Fruit fly (Drosophila melanogaster) whole organism, embryonic: ENCODE measurements around the gene Ppcs.

Experiments
- Atf3 ChIP-seq: fragments of 200-800 bp; sonication (Bioruptor generic); optimal IDR thresholded peaks from 3 replicates; lab custom pipeline; 2016; ENCODE audit warnings: missing biosample characterization, missing genetic modification characterization
- Bgb ChIP-seq: fragments of 200-800 bp; sonication (Bioruptor generic); IDR thresholded peaks from 2 replicates; pipeline ENCODE4 v1.3.6; 2022; ENCODE audit warnings: missing biosample characterization, missing genetic modification characterization; ENCODE audit not compliant: partially characterized antibody
- CG10147 ChIP-seq: fragments of 200-800 bp; sonication (Bioruptor generic); optimal IDR thresholded peaks from 2 replicates; lab custom pipeline; 2019; ENCODE audit warnings: missing biosample characterization, mild to moderate bottlenecking, missing genetic modification characterization, moderate library complexity
- CG10462 ChIP-seq: fragments of 200-800 bp; sonication (Bioruptor generic); optimal IDR thresholded peaks from 2 replicates; lab custom pipeline; 2016; ENCODE audit warnings: missing biosample characterization, missing genetic modification characterization
- CG12071 ChIP-seq: fragments of 200-800 bp; sonication (Bioruptor generic); optimal IDR thresholded peaks from 3 replicates; lab custom pipeline; 2018; ENCODE audit warnings: missing biosample characterization, mild to moderate bottlenecking, missing genetic modification characterization
- CG12104 ChIP-seq: fragments of 200-800 bp; sonication (Bioruptor generic); optimal IDR thresholded peaks from 3 replicates; lab custom pipeline; 2016; ENCODE audit warnings: missing biosample characterization, missing genetic modification characterization
- CG12155 ChIP-seq: fragments of 200-800 bp; sonication (Bioruptor generic); optimal IDR thresholded peaks from 3 replicates; lab custom pipeline; 2016; ENCODE audit warnings: missing biosample characterization, missing genetic modification characterization
- CG12391 ChIP-seq: fragments of 200-800 bp; sonication (Bioruptor generic); optimal IDR thresholded peaks from 3 replicates; lab custom pipeline; 2018; ENCODE audit warnings: missing biosample characterization, mild to moderate bottlenecking, missing genetic modification characterization, moderate library complexity
- CG1602 ChIP-seq: fragments of 200-800 bp; sonication (Bioruptor generic); optimal IDR thresholded peaks from 3 replicates; lab custom pipeline; 2016; ENCODE audit warnings: missing biosample characterization, missing genetic modification characterization
- CG16813 ChIP-seq: fragments of 200-800 bp; sonication (Bioruptor generic); IDR thresholded peaks from 3 replicates; pipeline ENCODE4 v1.3.6; 2022; ENCODE audit warnings: missing biosample characterization, missing genetic modification characterization; ENCODE audit not compliant: partially characterized antibody
- CG16815 ChIP-seq: fragments of 200-800 bp; sonication (Bioruptor generic); optimal IDR thresholded peaks from 3 replicates; lab custom pipeline; 2017; ENCODE audit warnings: missing biosample characterization, mild to moderate bottlenecking, missing genetic modification characterization
- CG18764 ChIP-seq: fragments of 200-800 bp; sonication (Bioruptor generic); optimal IDR thresholded peaks from 3 replicates; lab custom pipeline; 2016; ENCODE audit warnings: missing biosample characterization, missing genetic modification characterization
- CG2678 ChIP-seq: fragments of 200-800 bp; sonication (Bioruptor generic); optimal IDR thresholded peaks from 3 replicates; lab custom pipeline; 2019; ENCODE audit warnings: missing biosample characterization, mild to moderate bottlenecking, missing genetic modification characterization, moderate library complexity
- CG30020 ChIP-seq: fragments of 200-800 bp; optimal IDR thresholded peaks from 2 replicates; lab custom pipeline; 2019; ENCODE audit warnings: missing biosample characterization, mild to moderate bottlenecking, missing genetic modification characterization, moderate library complexity
- CG30431 ChIP-seq: fragments of 200-800 bp; sonication (Bioruptor generic); optimal IDR thresholded peaks from 2 replicates; lab custom pipeline; 2017; ENCODE audit warnings: missing biosample characterization, missing genetic modification characterization
- CG4282 ChIP-seq: fragments of 200-800 bp; sonication (Bioruptor generic); optimal IDR thresholded peaks from 2 replicates; lab custom pipeline; 2016; ENCODE audit warnings: missing biosample characterization, missing genetic modification characterization
- CG4854 ChIP-seq: fragments of 200-800 bp; sonication (Bioruptor generic); optimal IDR thresholded peaks from 2 replicates; lab custom pipeline; 2016; ENCODE audit warnings: missing biosample characterization, missing genetic modification characterization, inconsistent platforms
- CG6689 ChIP-seq: fragments of 200-800 bp; sonication (Bioruptor generic); IDR thresholded peaks from 2 replicates; pipeline ENCODE4 v1.3.6; 2022; ENCODE audit warnings: missing biosample characterization, missing genetic modification characterization
- CG8924 ChIP-seq: fragments of 200-800 bp; optimal IDR thresholded peaks from 3 replicates; lab custom pipeline; 2019; ENCODE audit warnings: missing biosample characterization, mild to moderate bottlenecking, missing genetic modification characterization, moderate library complexity
- CG9727 ChIP-seq: fragments of 200-800 bp; sonication (Bioruptor generic); optimal IDR thresholded peaks from 3 replicates; lab custom pipeline; 2017; ENCODE audit warnings: missing biosample characterization, mild to moderate bottlenecking, missing genetic modification characterization
- Dad ChIP-seq: fragments of 200-800 bp; sonication (Bioruptor generic); optimal IDR thresholded peaks from 3 replicates; lab custom pipeline; 2016; ENCODE audit warnings: missing biosample characterization, missing genetic modification characterization
- Fer3 ChIP-seq: fragments of 200-800 bp; sonication (Bioruptor generic); optimal IDR thresholded peaks from 2 replicates; lab custom pipeline; 2018; ENCODE audit warnings: missing biosample characterization, mild to moderate bottlenecking, missing genetic modification characterization, moderate library complexity
- H2.0 ChIP-seq: fragments of 200-800 bp; sonication (Bioruptor generic); IDR thresholded peaks from 2 replicates; pipeline ENCODE4 v1.3.6; 2022; ENCODE audit warnings: missing biosample characterization, missing genetic modification characterization
- HLH3B ChIP-seq: fragments of 200-800 bp; sonication (Bioruptor generic); IDR thresholded peaks from 2 replicates; pipeline ENCODE4 v1.3.6; 2022; ENCODE audit warnings: missing biosample characterization, missing genetic modification characterization
- Hmx ChIP-seq: fragments of 200-800 bp; sonication (Bioruptor generic); optimal IDR thresholded peaks from 2 replicates; lab custom pipeline; 2016; ENCODE audit warnings: missing biosample characterization, missing genetic modification characterization
- Hr51 ChIP-seq, 2 experiments: fragments of 200-800 bp; sonication (Bioruptor generic); optimal IDR thresholded peaks; 2 replicates in 1 of 2; 3 replicates in 1 of 2; lab custom pipeline; 2016 to 2018; ENCODE audit warnings: missing biosample characterization in 2 of 2, missing genetic modification characterization in 2 of 2, mild to moderate bottlenecking in 1 of 2, moderate library complexity in 1 of 2
- MBD-R2 ChIP-seq: fragments of 200-800 bp; sonication (Bioruptor generic); IDR thresholded peaks from 2 replicates; pipeline ENCODE4 v1.3.6; 2022; ENCODE audit warnings: missing biosample characterization, missing genetic modification characterization
- Rx ChIP-seq: fragments of 200-800 bp; sonication (Bioruptor generic); IDR thresholded peaks from 2 replicates; pipeline ENCODE4 v1.3.6; 2022; ENCODE audit warnings: missing biosample characterization, missing genetic modification characterization
- Stat92E ChIP-seq, 3 experiments: fragments of >200 bp in 2 of 3; fragments of 200-800 bp in 1 of 3; sonication (Bioruptor generic) in 1 of 3; optimal IDR thresholded peaks; 2 replicates each; lab custom pipeline; 2017 to 2019; ENCODE audit warnings: missing biosample characterization in 3 of 3, missing genetic modification characterization in 3 of 3, mild to moderate bottlenecking in 1 of 3, moderate library complexity in 1 of 3
- ase ChIP-seq: fragments of 200-800 bp; sonication (Bioruptor generic); IDR thresholded peaks from 3 replicates; pipeline ENCODE4 v1.3.6; 2022; ENCODE audit warnings: missing biosample characterization, missing genetic modification characterization
- ato ChIP-seq: fragments of 200-800 bp; sonication (Bioruptor generic); IDR thresholded peaks from 2 replicates; pipeline ENCODE4 v1.3.6; 2022; ENCODE audit warnings: missing biosample characterization, missing genetic modification characterization; ENCODE audit not compliant: partially characterized antibody
- az2 ChIP-seq: fragments of 200-800 bp; sonication (Bioruptor generic); optimal IDR thresholded peaks from 3 replicates; lab custom pipeline; 2016; ENCODE audit warnings: missing biosample characterization, missing genetic modification characterization
- bsh ChIP-seq, 2 experiments: fragments of 200-800 bp; sonication (Bioruptor generic); optimal IDR thresholded peaks; 2 replicates each; lab custom pipeline; 2017 to 2018; ENCODE audit warnings: mild to moderate bottlenecking in 2 of 2, missing biosample characterization in 2 of 2, missing genetic modification characterization in 2 of 2, moderate library complexity in 1 of 2
- gce ChIP-seq: fragments of 200-800 bp; sonication (Bioruptor generic); IDR thresholded peaks from 3 replicates; pipeline ENCODE4 v1.3.6; 2022; ENCODE audit warnings: missing biosample characterization, missing genetic modification characterization
- gcm2 ChIP-seq: fragments of 200-800 bp; sonication (Bioruptor generic); optimal IDR thresholded peaks from 2 replicates; lab custom pipeline; 2016; ENCODE audit warnings: missing biosample characterization, missing genetic modification characterization
- grn ChIP-seq: fragments of 200-800 bp; sonication (Bioruptor generic); optimal IDR thresholded peaks from 3 replicates; lab custom pipeline; 2017; ENCODE audit warnings: missing biosample characterization, missing genetic modification characterization
- gro ChIP-seq: fragments of 200-800 bp; sonication (Bioruptor generic); optimal IDR thresholded peaks from 2 replicates; lab custom pipeline; 2016; ENCODE audit warnings: missing biosample characterization, missing genetic modification characterization
- gsb-n ChIP-seq: fragments of 200-800 bp; sonication (Bioruptor generic); optimal IDR thresholded peaks from 3 replicates; lab custom pipeline; 2018; ENCODE audit warnings: missing biosample characterization, mild to moderate bottlenecking, missing genetic modification characterization
- inv ChIP-seq: fragments of 200-800 bp; sonication (Bioruptor generic); IDR thresholded peaks from 2 replicates; pipeline ENCODE4 v1.3.6; 2022; ENCODE audit warnings: missing biosample characterization, missing genetic modification characterization; ENCODE audit not compliant: partially characterized antibody
- jing ChIP-seq: fragments of 200-800 bp; sonication (Bioruptor generic); optimal IDR thresholded peaks from 2 replicates; lab custom pipeline; 2018; ENCODE audit warnings: missing biosample characterization, mild to moderate bottlenecking, missing genetic modification characterization
- kay ChIP-seq: fragments of 200-800 bp; sonication (Bioruptor generic); optimal IDR thresholded peaks from 2 replicates; lab custom pipeline; 2016; ENCODE audit warnings: missing biosample characterization, missing genetic modification characterization
- kni ChIP-seq: fragments of 200-800 bp; sonication (Bioruptor generic); optimal IDR thresholded peaks from 3 replicates; lab custom pipeline; 2017; ENCODE audit warnings: mild to moderate bottlenecking, missing biosample characterization, missing genetic modification reagents, missing genetic modification characterization
- lbe ChIP-seq: fragments of 200-800 bp; sonication (Bioruptor generic); optimal IDR thresholded peaks from 2 replicates; lab custom pipeline; 2016; ENCODE audit warnings: missing biosample characterization, mild to moderate bottlenecking, missing genetic modification characterization
- lola ChIP-seq, 3 experiments: fragments of >200 bp in 2 of 3; fragments of 200-800 bp in 1 of 3; sonication (Bioruptor generic) in 1 of 3; optimal IDR thresholded peaks; 2 replicates each; lab custom pipeline; 2017 to 2019; ENCODE audit warnings: missing biosample characterization in 3 of 3, missing genetic modification characterization in 3 of 3, mild to moderate bottlenecking in 1 of 3, moderate library complexity in 1 of 3
- otp ChIP-seq: fragments of 200-800 bp; sonication (Bioruptor generic); IDR thresholded peaks from 3 replicates; pipeline ENCODE4, ENCODE4 v1.3.6; 2022; ENCODE audit warnings: missing biosample characterization, missing genetic modification characterization
- p53 ChIP-seq: fragments of 200-800 bp; sonication (Bioruptor generic); optimal IDR thresholded peaks from 2 replicates; lab custom pipeline; 2016; ENCODE audit warnings: missing biosample characterization, missing genetic modification characterization
- repo ChIP-seq: fragments of 200-800 bp; sonication (Bioruptor generic); optimal IDR thresholded peaks from 2 replicates; lab custom pipeline; 2016; ENCODE audit warnings: missing biosample characterization, missing genetic modification characterization
- tna ChIP-seq: fragments of 200-800 bp; sonication (Bioruptor generic); IDR thresholded peaks from 2 replicates; pipeline ENCODE4 v1.3.6; 2022; ENCODE audit warnings: missing biosample characterization, missing genetic modification characterization; ENCODE audit not compliant: partially characterized antibody

The Ppcs gene

DNA sequence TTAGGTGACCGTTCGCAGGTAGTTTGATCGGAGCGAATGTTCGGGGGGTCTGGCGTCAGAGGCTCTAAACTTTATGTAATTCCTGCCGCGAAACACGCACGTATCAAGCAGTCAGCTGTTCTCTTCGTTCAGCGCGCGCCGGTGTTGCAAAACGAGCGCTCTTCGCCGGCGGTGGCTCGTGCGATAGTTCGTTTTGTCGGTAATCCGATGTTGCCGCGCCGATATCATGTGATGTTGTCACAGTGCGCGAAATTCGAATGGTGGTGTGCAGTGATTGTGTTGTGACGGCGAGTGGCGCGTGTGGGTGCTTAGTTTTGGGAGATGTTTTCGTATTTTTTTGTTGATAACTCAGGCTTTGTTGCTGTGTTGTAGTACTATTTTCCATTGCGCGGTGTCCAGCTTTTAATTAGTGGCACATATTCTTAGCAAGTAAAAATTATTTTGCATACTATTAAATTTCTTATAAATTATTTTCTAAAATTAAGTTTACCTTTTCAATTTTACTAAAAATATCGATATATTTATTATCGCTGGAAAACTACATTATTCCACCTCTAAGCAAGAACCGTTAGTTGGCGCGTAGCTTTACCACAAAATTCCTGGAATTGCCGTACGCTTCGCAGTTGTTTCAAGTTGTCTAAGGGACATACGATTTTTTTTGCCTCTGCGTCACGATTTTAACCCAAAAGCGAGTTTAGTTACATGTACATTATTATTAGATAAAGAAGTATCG lies 9.1 kb upstream of the Ppcs start, which contains the start of gene nanos (continued):
- TF ChIP-seq Dad (GFP tag; lab: Kevin White, UChicago) = peak; percentile 80
- peak; percentile 100 for TF ChIP-seq Bgb (GFP tag; lab: Robert Waterston, UW)
- peak; percentile 52 for TF ChIP-seq CG12155 (GFP tag; lab: Kevin White, UChicago)
- peak; percentile 54 for TF ChIP-seq CG1602 (GFP tag; lab: Kevin White, UChicago)
- TF ChIP-seq Stat92E (GFP tag; optimal IDR thresholded peaks at IDR 0.05; lab: Kevin White, UChicago) = no peak
- peak; percentile 21 for TF ChIP-seq CG8924 (tag; lab: Kevin White, UChicago)
- peak; percentile 98 for TF ChIP-seq ato
- TF ChIP-seq gce (GFP tag; lab: Robert Waterston, UW) = no peak
- TF ChIP-seq CG6689 = 0 out of 2 replicates have a peak, but pooled peaks have one; percentile 23
- no peak for TF ChIP-seq kni
- peak; percentile 19 for TF ChIP-seq CG10462 (GFP tag; lab: Kevin White, UChicago)
- TF ChIP-seq lbe = peak; percentile 13
- peak; percentile 59; the same call in 1 of the 2 replicates for TF ChIP-seq H2.0 (GFP tag; lab: Robert Waterston, UW)
- TF ChIP-seq gcm2 (GFP tag; lab: Kevin White, UChicago) = no peak
- TF ChIP-seq inv (GFP tag; lab: Robert Waterston, UW) = peak; percentile 99
- TF ChIP-seq CG16815 (GFP tag; lab: Kevin White, UChicago) = peak; percentile 36
- TF ChIP-seq az2 (GFP tag; lab: Kevin White, UChicago) = peak; percentile 47
- TF ChIP-seq CG10147 (GFP tag; lab: Kevin White, UChicago) = peak; percentile 48
- TF ChIP-seq CG12391 (tag; lab: Kevin White, UChicago) = peak; percentile 64
- TF ChIP-seq jing (GFP tag; lab: Kevin White, UChicago) = no peak
- TF ChIP-seq CG9727 (GFP tag; lab: Kevin White, UChicago) = peak; percentile 52
- TF ChIP-seq CG12104 (GFP tag; lab: Kevin White, UChicago) = peak; percentile 53
- peak; percentile 87 for TF ChIP-seq gro (GFP tag; lab: Kevin White, UChicago)
- TF ChIP-seq HLH3B (GFP tag; lab: Robert Waterston, UW) = peak; percentile 49; the same call in 1 of the 2 replicates
- no peak for TF ChIP-seq kay (GFP tag; lab: Kevin White, UChicago)
- no peak for TF ChIP-seq CG12071 (GFP tag; lab: Kevin White, UChicago)
- TF ChIP-seq Hmx (GFP tag; lab: Kevin White, UChicago) = no peak
- peak; percentile 37 for TF ChIP-seq CG2678 (tag; lab: Kevin White, UChicago)
- TF ChIP-seq CG16813 (GFP tag; lab: Robert Waterston, UW) = peak; percentile 99
- TF ChIP-seq repo = peak; percentile 49
- peak; percentile 27 to 82 for TF ChIP-seq Hr51 (GFP tag; optimal IDR thresholded peaks at IDR 0.05; lab: Kevin White, UChicago)
- TF ChIP-seq CG30431 (GFP tag; lab: Kevin White, UChicago) = peak; percentile 8
- peak; percentile 42; the same call in 1 of the 2 replicates for TF ChIP-seq Rx (GFP tag; lab: Robert Waterston, UW)
- no peak for TF ChIP-seq ase
- peak; percentile 94 for TF ChIP-seq MBD-R2 (GFP tag; lab: Robert Waterston, UW)
- TF ChIP-seq otp (GFP tag; lab: Robert Waterston, UW) = no peak
- TF ChIP-seq lola (GFP tag; optimal IDR thresholded peaks at IDR 0.05; lab: Kevin White, UChicago) = peak in 1 of 3 experiments; percentile 29
- TF ChIP-seq tna (GFP tag; lab: Robert Waterston, UW) = peak; percentile 98
- no peak for TF ChIP-seq CG4854
- TF ChIP-seq bsh (GFP tag; optimal IDR thresholded peaks at IDR 0.05; lab: Kevin White, UChicago) = peak in 1 of 2 experiments; percentile 2
- peak; percentile 29 for TF ChIP-seq CG4282
- TF ChIP-seq Atf3 (GFP tag; lab: Kevin White, UChicago) = peak; percentile 7
- peak; percentile 51 for TF ChIP-seq p53 (GFP tag; lab: Kevin White, UChicago)
- TF ChIP-seq grn = no peak
- TF ChIP-seq CG18764 (GFP tag; lab: Kevin White, UChicago) = peak; percentile 23
- peak; percentile 46 for TF ChIP-seq CG30020 (tag; lab: Kevin White, UChicago)
- TF ChIP-seq Fer3 (tag; lab: Kevin White, UChicago) = peak; percentile 50
- no peak for TF ChIP-seq gsb-n (tag; lab: Kevin White, UChicago)
